Fruit fly (Drosophila melanogaster) S2 (cell line): ENCODE measurements around the gene acj6.

Experiments used
- CG8478 ChIP-seq: fragments of >200 bp; optimal IDR thresholded peaks from 2 replicates; lab custom pipeline; 2018
- CTCF ChIP-seq, 2 experiments: fragments of >200 bp; optimal IDR thresholded peaks; 2 replicates each; lab custom pipeline; 2018

DNA sequence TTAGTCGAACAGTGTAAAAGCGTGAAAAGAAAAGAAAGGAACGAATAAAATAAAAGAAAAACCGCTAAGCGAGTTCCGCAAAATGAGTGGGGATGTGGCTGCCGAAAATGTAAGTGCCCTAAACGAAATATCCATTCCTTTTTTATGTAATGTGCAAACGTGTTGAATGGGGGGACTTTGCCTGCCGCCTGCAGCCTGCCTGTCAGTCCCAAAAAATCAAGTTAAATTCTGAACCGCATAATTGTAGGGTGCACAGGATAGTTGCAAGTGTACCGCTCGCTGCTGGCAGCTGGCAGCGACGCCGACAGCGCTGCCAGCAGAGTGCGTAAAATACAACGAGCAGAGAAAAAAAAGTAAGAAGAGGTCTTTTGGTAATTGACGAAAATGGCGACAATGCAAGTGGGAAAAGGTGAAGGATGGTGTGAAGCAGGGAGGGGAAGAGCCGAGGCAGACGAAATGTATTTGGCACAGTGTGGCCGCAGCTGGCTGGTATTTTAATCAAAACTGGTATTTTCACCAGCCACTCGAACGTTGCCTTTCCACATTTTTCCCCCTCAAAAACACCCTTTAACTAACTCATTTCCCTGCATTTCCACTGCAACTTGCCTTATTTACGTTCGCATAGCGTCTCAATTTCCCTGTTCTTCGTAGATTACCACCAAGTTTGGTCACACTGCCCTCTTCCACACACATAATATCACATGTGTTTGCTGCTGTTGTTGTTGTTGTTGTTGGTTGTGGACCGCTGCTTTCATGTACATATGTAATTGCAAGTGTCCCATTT lies 59.0 kb downstream of the acj6 start:
- TF ChIP-seq CG8478 (lab: Kevin White, UChicago) (no peak), CTCF (optimal IDR thresholded peaks at IDR 0.05; lab: Kevin White, UChicago) (peak in 1 of 2 experiments; percentile 30)
